Worm (Caenorhabditis elegans): ENCODE results near the gene sri-73.

Gene sri-73

ce11 chrV:539040-539510 lies 26.8 kb downstream of the sri-73 start, which contains the start of gene nhr-155:
TSS of gene nhr-155 (plus strand) at chrV:539460.
- TF ChIP-seq dao-5 (tag; optimal IDR thresholded peaks at IDR 0.05) (no peak), him-1 (tag; optimal IDR thresholded peaks at IDR 0.05) (no peak), W03F9.2 (tag; optimal IDR thresholded peaks at IDR 0.05) (no peak)

- no peak for TF ChIP-seq W03F9.2 (tag; optimal IDR thresholded peaks at IDR 0.05)
- no peak for TF ChIP-seq him-1 (tag; optimal IDR thresholded peaks at IDR 0.05)
- TF ChIP-seq dao-5 (tag; optimal IDR thresholded peaks at IDR 0.05): no peak
Observed at ce11 chrV:536571-536970, 29.3 kb downstream of the sri-73 start, which contains the start of gene C14C6.5. TSS of gene C14C6.5 (plus strand) at chrV:536628.

- no peak for TF ChIP-seq him-1 (tag; optimal IDR thresholded peaks at IDR 0.05)
- no peak for TF ChIP-seq W03F9.2 (tag; optimal IDR thresholded peaks at IDR 0.05)
- no peak for TF ChIP-seq dao-5 (tag; optimal IDR thresholded peaks at IDR 0.05)
Observed at ce11 chrV:534176-534575, 31.7 kb downstream of the sri-73 start, which contains the start of gene nhr-132. TSS of gene nhr-132 (plus strand) at chrV:534446.

ce11 chrV:532046-532445 lies 33.8 kb downstream of the sri-73 start, which contains the start of gene nhr-58:
TSS of gene nhr-58 (plus strand) at chrV:532259.
- no peak for TF ChIP-seq W03F9.2 (tag; optimal IDR thresholded peaks at IDR 0.05)
- TF ChIP-seq dao-5 (tag; optimal IDR thresholded peaks at IDR 0.05): no peak
- no peak for TF ChIP-seq him-1 (tag; optimal IDR thresholded peaks at IDR 0.05)

- TF ChIP-seq dao-5 (tag; optimal IDR thresholded peaks at IDR 0.05) (no peak), W03F9.2 (tag; optimal IDR thresholded peaks at IDR 0.05) (no peak), him-1 (tag; optimal IDR thresholded peaks at IDR 0.05) (no peak)
Observed at ce11 chrV:527602-528001, 38.3 kb downstream of the sri-73 start, which contains the start of gene srw-108. TSS of gene srw-108 (plus strand) at chrV:527902.

- TF ChIP-seq him-1 (tag; optimal IDR thresholded peaks at IDR 0.05): no peak
- TF ChIP-seq W03F9.2 (tag; optimal IDR thresholded peaks at IDR 0.05): no peak
- TF ChIP-seq dao-5 (tag; optimal IDR thresholded peaks at IDR 0.05): no peak
Observed at ce11 chrV:525040-525439, 40.8 kb downstream of the sri-73 start, which contains the start of gene R11G11.16. TSS of gene R11G11.16 (minus strand) at chrV:525140.

- no peak for TF ChIP-seq him-1 (tag; optimal IDR thresholded peaks at IDR 0.05)
- no peak for TF ChIP-seq dao-5 (tag; optimal IDR thresholded peaks at IDR 0.05)
- TF ChIP-seq W03F9.2 (tag; optimal IDR thresholded peaks at IDR 0.05): no peak
Observed at ce11 chrV:524058-524457, 41.8 kb downstream of the sri-73 start, which contains the start of gene lipl-3. TSS of gene lipl-3 (minus strand) at chrV:524218.

- no peak for TF ChIP-seq him-1 (tag; optimal IDR thresholded peaks at IDR 0.05)
- TF ChIP-seq dao-5 (tag; optimal IDR thresholded peaks at IDR 0.05): no peak
Observed at ce11 chrV:521517-521916, 44.4 kb downstream of the sri-73 start, which contains the start of gene srw-107. TSS of gene srw-107 (minus strand) at chrV:521617.

ce11 chrV:519445-519844 lies 46.4 kb downstream of the sri-73 start, which contains the start of gene nhr-210:
TSS of gene nhr-210 (minus strand) at chrV:519545.
- no peak for TF ChIP-seq W03F9.2 (tag; optimal IDR thresholded peaks at IDR 0.05)
- no peak for TF ChIP-seq dao-5 (tag; optimal IDR thresholded peaks at IDR 0.05)
- no peak for TF ChIP-seq him-1 (tag; optimal IDR thresholded peaks at IDR 0.05)
